Worm (Caenorhabditis elegans) whole organism, L1 larva: ENCODE data around the gene cey-4.
A peak's percentile ranks its signal among the peaks of the same experiment; 100 is the strongest.

Experiments
- C16A3.4 ChIP-seq: fragments of 150-350 bp; optimal IDR thresholded peaks from 2 replicates; lab custom pipeline; 2014; ENCODE audit warnings: missing biosample characterization, missing genetic modification characterization
- ama-1 ChIP-seq: fragments of 150-350 bp; optimal IDR thresholded peaks from 2 replicates; lab custom pipeline; 2014
- dpl-1 ChIP-seq, 3 experiments: fragments of 150-350 bp in 2 of 3; sonication (generic microtip) in 1 of 3; optimal IDR thresholded peaks; 2 replicates each; lab custom pipeline; 2014 to 2017; ENCODE audit warnings: missing biosample characterization in 3 of 3, missing genetic modification characterization in 3 of 3, missing genetic modification reagents in 3 of 3
- efl-1 ChIP-seq, 4 experiments: fragments of 150-350 bp; optimal IDR thresholded peaks in 3 of 4; peaks in 1 of 4; 1 replicate in 1 of 4; 2 replicates in 3 of 4; lab custom pipeline; 2014; ENCODE audit warnings: missing biosample characterization in 2 of 4, missing genetic modification characterization in 2 of 4, missing genetic modification reagents in 2 of 4
- elt-2 ChIP-seq: sonication (generic microtip); optimal IDR thresholded peaks from 2 replicates; lab custom pipeline; 2016; ENCODE audit warnings: missing genetic modification characterization, mild to moderate bottlenecking, inconsistent platforms, missing compliant biosample characterization, missing genetic modification reagents
- fos-1 ChIP-seq: fragments of 150-350 bp; optimal IDR thresholded peaks from 2 replicates; lab custom pipeline; 2014; ENCODE audit warnings: missing biosample characterization, missing genetic modification characterization
- jun-1 ChIP-seq: fragments of 150-350 bp; optimal IDR thresholded peaks from 2 replicates; lab custom pipeline; 2014; ENCODE audit warnings: missing biosample characterization, missing genetic modification reagents, missing genetic modification characterization
- mef-2 ChIP-seq: fragments of 150-350 bp; optimal IDR thresholded peaks from 2 replicates; lab custom pipeline; 2014; ENCODE audit warnings: missing biosample characterization, missing genetic modification characterization
- unc-62 ChIP-seq: fragments of 150-350 bp; optimal IDR thresholded peaks from 2 replicates; lab custom pipeline; 2014; ENCODE audit warnings: missing biosample characterization, missing genetic modification reagents, missing genetic modification characterization

DNA sequence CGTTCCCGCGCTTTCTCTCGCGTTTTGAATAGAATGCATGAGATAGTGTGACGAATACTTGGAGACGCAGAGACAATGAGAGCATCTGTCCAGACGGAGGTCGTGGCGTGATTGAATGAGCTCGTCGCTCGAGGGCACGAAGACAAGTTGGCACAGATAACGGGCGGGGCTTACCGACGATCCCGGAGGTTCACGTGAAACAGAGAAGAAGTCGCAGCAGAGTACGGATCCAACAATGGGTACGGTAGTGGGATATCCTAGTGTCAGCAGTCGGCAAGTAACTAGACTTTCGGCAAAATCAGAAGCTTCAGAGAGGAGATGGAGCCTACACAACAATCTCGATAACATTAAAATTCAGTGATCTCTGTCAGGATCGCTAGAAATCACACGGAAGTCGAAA lies 48.7 kb downstream of the cey-4 start:
- TF ChIP-seq efl-1 (optimal IDR thresholded peaks at IDR 0.05; lab: Kevin White, UChicago) (peak; percentile 33 to 34), efl-1 (GFP tag; optimal IDR thresholded peaks at IDR 0.05 in 1 of 2; lab: Kevin White, UChicago) (peak in 1 of 2 experiments; percentile 92), C16A3.4 (tag; lab: Kevin White, UChicago) (no peak), mef-2 (tag; lab: Kevin White, UChicago) (no peak), fos-1 (no peak), dpl-1 (GFP tag; optimal IDR thresholded peaks at IDR 0.05; lab: Kevin White, UChicago) (no peak), unc-62 (GFP tag; lab: Kevin White, UChicago) (no peak), elt-2 (tag; lab: Kevin White, UChicago) (no peak), ama-1 (lab: Kevin White, UChicago) (peak; percentile 35), jun-1 (tag; lab: Kevin White, UChicago) (no peak)
